Worm (Caenorhabditis elegans) whole organism, mixed stage, embryonic: ENCODE data around the gene K01D12.15.

ENCODE experiments used
- blmp-1 ChIP-seq: fragments of 150-350 bp; optimal IDR thresholded peaks from 2 replicates; lab custom pipeline; 2014; ENCODE audit warnings: missing biosample characterization, missing genetic modification characterization
- cnd-1 ChIP-seq: fragments of 200-800 bp; sonication (Bioruptor generic); optimal IDR thresholded peaks from 2 replicates; lab custom pipeline; 2018; ENCODE audit warnings: mild to moderate bottlenecking, missing genetic modification characterization, missing compliant biosample characterization
- hlh-1 ChIP-seq: fragments of 150-350 bp; optimal IDR thresholded peaks from 2 replicates; lab custom pipeline; 2014; ENCODE audit warnings: missing biosample characterization, missing genetic modification reagents, missing genetic modification characterization
- lin-13 ChIP-seq: fragments of 150-350 bp; optimal IDR thresholded peaks from 2 replicates; lab custom pipeline; 2014; ENCODE audit warnings: missing biosample characterization, missing genetic modification characterization
- mep-1 ChIP-seq: fragments of 150-350 bp; optimal IDR thresholded peaks from 2 replicates; lab custom pipeline; 2017; ENCODE audit warnings: missing biosample characterization, missing genetic modification reagents, missing genetic modification characterization, inconsistent platforms
- nhr-237 ChIP-seq: fragments of 150-350 bp; optimal IDR thresholded peaks from 2 replicates; lab custom pipeline; 2014; ENCODE audit warnings: missing biosample characterization, missing genetic modification characterization
- nhr-76 ChIP-seq: sonication (generic microtip); optimal IDR thresholded peaks from 2 replicates; lab custom pipeline; 2017; ENCODE audit warnings: missing biosample characterization, missing genetic modification characterization
- snpc-4 ChIP-seq: fragments of 150-350 bp; optimal IDR thresholded peaks from 2 replicates; lab custom pipeline; 2014; ENCODE audit warnings: missing biosample characterization, missing genetic modification characterization

ce11 chrV:12358347-12358746 is 27.9 kb upstream of the K01D12.15 start, which contains the start of gene F23H12.5:
- no peak for TF ChIP-seq cnd-1 (tag; lab: Kevin White, UChicago)
- TF ChIP-seq nhr-237 (tag; lab: Kevin White, UChicago), result no peak
- TF ChIP-seq lin-13 (tag; lab: Kevin White, UChicago), result no peak
- TF ChIP-seq mep-1 (tag; lab: Kevin White, UChicago), result no peak
- TF ChIP-seq hlh-1, result no peak
- no peak for TF ChIP-seq blmp-1
- no peak for TF ChIP-seq nhr-76 (tag; lab: Kevin White, UChicago)
- no peak for TF ChIP-seq snpc-4 (tag; lab: Kevin White, UChicago)
